Worm (Caenorhabditis elegans): ENCODE measurements around the gene ceh-74.
"Not testable (repeated sequence)": the region's sequence is repeated elsewhere in the genome, so short reads cannot be mapped to it uniquely, and the experiment has no call there.

- not testable (repeated sequence) for TF ChIP-seq madf-10 (tag; optimal IDR thresholded peaks at IDR 0.05); attf-6 (GFP tag; IDR thresholded peaks at IDR 0.05); F33H1.4 (GFP tag; IDR thresholded peaks at IDR 0.05); sptf-2 (GFP tag; optimal IDR thresholded peaks at IDR 0.05); rcor-1 (GFP tag; IDR thresholded peaks at IDR 0.05); nfya-1 (tag; optimal IDR thresholded peaks at IDR 0.05; ENCODE audit: borderline replicate concordance, insufficient read depth); repo-1 (tag; optimal IDR thresholded peaks at IDR 0.05); ceh-91 (GFP tag; IDR thresholded peaks at IDR 0.05); mel-28 (tag; optimal IDR thresholded peaks at IDR 0.05; ENCODE audit: borderline replicate concordance); F49E8.2 (tag; optimal IDR thresholded peaks at IDR 0.05; ENCODE audit: insufficient read depth); snpc-1.1 (tag; optimal IDR thresholded peaks at IDR 0.05; ENCODE audit: insufficient read depth); pha-4 (tag; optimal IDR thresholded peaks at IDR 0.05); Y56A3A.18 (GFP tag; IDR thresholded peaks at IDR 0.05)
Measured at ce11 chrV:14155150-14155549, 22.7 kb upstream of the ceh-74 start.
